Fruit fly (Drosophila melanogaster) Kc167 (cell line): ENCODE data around the gene Raf.

Experiments used
- Myc ChIP-seq: fragments of >200 bp; optimal IDR thresholded peaks from 2 replicates; lab custom pipeline; 2017; ENCODE audit warnings: missing external identifiers
- insv ChIP-seq: fragments of >200 bp; optimal IDR thresholded peaks from 3 replicates; lab custom pipeline; 2018; ENCODE audit warnings: missing external identifiers

dm6 chrX:2307564-2307963, 12.3 kb downstream of the Raf start:
- no peak for TF ChIP-seq insv
- no peak for TF ChIP-seq Myc (lab: Kevin White, UChicago)
